Worm (Caenorhabditis elegans) whole organism, L4/young adult: ENCODE results near the gene grd-4.

Experiments used
- W03F9.2 ChIP-seq: fragments of 150-350 bp; optimal IDR thresholded peaks from 2 replicates; lab custom pipeline; 2014; ENCODE audit warnings: missing biosample characterization, missing genetic modification characterization
- dao-5 ChIP-seq: sonication (generic microtip); optimal IDR thresholded peaks from 2 replicates; lab custom pipeline; 2016; ENCODE audit warnings: missing genotype, missing genetic modification characterization, moderate library complexity, missing compliant biosample characterization
- him-1 ChIP-seq: sonication (generic microtip); optimal IDR thresholded peaks from 2 replicates; lab custom pipeline; 2016; ENCODE audit warnings: missing genotype, missing genetic modification reagents, missing genetic modification characterization, missing compliant biosample characterization

DNA sequence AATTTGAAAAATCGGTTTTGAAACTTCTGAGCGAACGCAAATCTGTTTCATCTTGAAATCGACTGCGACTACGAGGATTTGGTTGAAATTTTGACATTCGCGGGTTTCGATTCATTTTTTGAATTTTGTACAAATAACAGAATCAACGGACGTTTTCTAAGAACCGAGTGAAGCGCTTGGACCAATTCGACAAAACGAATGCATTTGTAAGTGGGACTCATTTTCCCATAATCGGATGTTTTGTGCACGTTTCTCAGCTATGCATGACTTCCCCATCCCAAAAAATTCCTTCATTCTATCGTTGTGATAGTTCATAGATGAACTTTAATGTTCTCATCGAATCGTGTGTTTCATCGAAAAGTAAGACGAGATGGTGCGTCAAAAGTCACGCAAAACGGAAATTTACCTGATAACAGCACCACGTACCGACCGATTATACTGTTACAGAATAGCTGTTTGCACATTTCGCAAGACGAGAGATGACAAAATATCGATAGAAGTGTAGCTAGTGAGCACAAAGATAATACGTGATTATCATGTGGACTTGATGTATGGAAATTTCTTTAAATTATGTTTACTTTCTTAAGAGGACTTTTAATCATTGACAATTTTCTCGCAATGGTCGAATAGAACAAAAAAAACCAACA lies 30.8 kb upstream of the grd-4 start, which contains the start of gene mec-10:
- TF ChIP-seq W03F9.2 (tag; lab: Kevin White, UChicago) (no peak), him-1 (tag; lab: Kevin White, UChicago) (no peak), dao-5 (tag; lab: Kevin White, UChicago) (no peak)
